Fruit fly (Drosophila melanogaster) whole organism, adult: ENCODE measurements around the gene Prat2.

Source experiments
- CG1620 ChIP-seq: fragments of 200-800 bp; sonication (Bioruptor generic); optimal IDR thresholded peaks from 2 replicates; lab custom pipeline; 2016; ENCODE audit warnings: missing biosample characterization, missing genetic modification characterization
- CG7045 ChIP-seq: fragments of 200-800 bp; sonication (Bioruptor generic); optimal IDR thresholded peaks from 2 replicates; lab custom pipeline; 2017; ENCODE audit warnings: missing biosample characterization, mild to moderate bottlenecking, missing genetic modification characterization
- kay ChIP-seq: fragments of 200-800 bp; sonication (Bioruptor generic); peaks from one replicate; lab custom pipeline; 2016; ENCODE audit warnings: missing biosample characterization, missing genetic modification characterization, borderline replicate concordance
- ovo ChIP-seq: fragments of 200-800 bp; sonication (Bioruptor generic); optimal IDR thresholded peaks from 2 replicates; lab custom pipeline; 2016; ENCODE audit warnings: missing biosample characterization, missing genetic modification characterization
- pad ChIP-seq: fragments of 200-800 bp; sonication (Bioruptor generic); optimal IDR thresholded peaks from 3 replicates; lab custom pipeline; 2017; ENCODE audit warnings: missing biosample characterization, missing genetic modification characterization, mild to moderate bottlenecking, moderate library complexity, missing genetic modification reagents
- toe ChIP-seq: fragments of 200-800 bp; sonication (Bioruptor generic); optimal IDR thresholded peaks from 2 replicates; lab custom pipeline; 2016; ENCODE audit warnings: missing biosample characterization, missing genetic modification characterization

dm6 chr3L:6961992-6962570 lies 47.4 kb upstream of the Prat2 start:
- TF ChIP-seq pad: no peak
- no peak for TF ChIP-seq CG1620 (GFP tag; lab: Kevin White, UChicago)
- peak; percentile 89 for TF ChIP-seq kay (GFP tag; lab: Kevin White, UChicago)
- no peak for TF ChIP-seq ovo
- no peak for TF ChIP-seq toe (GFP tag; lab: Kevin White, UChicago)
- TF ChIP-seq CG7045 (GFP tag; lab: Kevin White, UChicago): no peak
